Fruit fly (Drosophila melanogaster): ENCODE measurements around the gene Mco4.

dm6 chrX:17884567-17884966, 28.6 kb upstream of the Mco4 start:
- TF ChIP-seq psq (optimal IDR thresholded peaks at IDR 0.05) (no peak), insv (optimal IDR thresholded peaks at IDR 0.05) (no peak), Sin3A (optimal IDR thresholded peaks at IDR 0.05) (no peak), Myc (optimal IDR thresholded peaks at IDR 0.05) (no peak), ttk (optimal IDR thresholded peaks at IDR 0.05) (no peak), h (optimal IDR thresholded peaks at IDR 0.05) (no peak)
